Worm (Caenorhabditis elegans) whole organism, young adult: Measurements from ENCODE around the gene ZK822.1.

Experiments used
- C06A6.2 ChIP-seq: fragments of 200-800 bp; sonication (Bioruptor generic); conservative IDR thresholded peaks from 2 replicates; pipeline ENCODE4 v1.3.6; 2022; ENCODE audit warnings: missing genetic modification characterization, missing compliant biosample characterization
- C17E4.6 ChIP-seq: fragments of 200-800 bp; sonication (Bioruptor generic); IDR thresholded peaks from 2 replicates; pipeline ENCODE4 v1.3.6; 2022; ENCODE audit warnings: missing genetic modification reagents, missing genetic modification characterization, missing compliant biosample characterization
- F23B12.7 ChIP-seq: sonication (generic microtip); optimal IDR thresholded peaks from 2 replicates; lab custom pipeline; 2017; ENCODE audit warnings: missing genetic modification characterization, mild to moderate bottlenecking, missing compliant biosample characterization, antibody characterized with exemption, moderate library complexity; ENCODE audit not compliant: insufficient read depth
- F37B4.10 ChIP-seq: fragments of 200-800 bp; sonication (Bioruptor generic); IDR thresholded peaks from 2 replicates; pipeline ENCODE4 v1.3.6; 2022; ENCODE audit warnings: missing genetic modification characterization, missing compliant biosample characterization
- F57C9.4 ChIP-seq: sonication (generic microtip); optimal IDR thresholded peaks from 2 replicates; lab custom pipeline; 2017; ENCODE audit warnings: mild to moderate bottlenecking, missing genetic modification characterization, missing compliant biosample characterization
- K11D2.4 ChIP-seq: fragments of 200-800 bp; sonication (Bioruptor generic); IDR thresholded peaks from 2 replicates; pipeline ENCODE4 v1.3.6; 2022; ENCODE audit warnings: missing genetic modification reagents, missing genetic modification characterization, missing compliant biosample characterization
- T07F8.4 ChIP-seq: sonication (generic microtip); optimal IDR thresholded peaks from 2 replicates; lab custom pipeline; 2016; ENCODE audit warnings: mild to moderate bottlenecking, missing genetic modification characterization, moderate library complexity, missing compliant biosample characterization
- Y53G8AR.9 ChIP-seq: fragments of 200-800 bp; sonication (Bioruptor generic); conservative IDR thresholded peaks from 2 replicates; pipeline ENCODE4 v1.3.6; 2022; ENCODE audit warnings: missing genetic modification reagents, missing genetic modification characterization, missing compliant biosample characterization
- Y56A3A.18 ChIP-seq: fragments of 200-800 bp; sonication (Bioruptor generic); IDR thresholded peaks from 2 replicates; pipeline ENCODE4 v1.3.6; 2022; ENCODE audit warnings: missing genetic modification reagents, missing genetic modification characterization, missing compliant biosample characterization
- Y67H2A.10 ChIP-seq: fragments of 200-800 bp; sonication (Bioruptor generic); conservative IDR thresholded peaks from 2 replicates; pipeline ENCODE4 v1.3.6; 2022; ENCODE audit warnings: missing genetic modification reagents, missing genetic modification characterization, missing compliant biosample characterization
- Y79H2A.3 ChIP-seq: fragments of 200-800 bp; sonication (Bioruptor generic); conservative IDR thresholded peaks from 2 replicates; pipeline ENCODE4 v1.3.6; 2022; ENCODE audit warnings: missing genetic modification reagents, missing genetic modification characterization, missing compliant biosample characterization
- Y95B8A.8 ChIP-seq: fragments of 200-800 bp; sonication (Bioruptor generic); IDR thresholded peaks from 2 replicates; pipeline ENCODE4 v1.3.6; 2022; ENCODE audit warnings: missing genetic modification reagents, missing genetic modification characterization, missing compliant biosample characterization
- aptf-2 ChIP-seq: fragments of 200-800 bp; sonication (Bioruptor generic); conservative IDR thresholded peaks from 2 replicates; pipeline ENCODE4 v1.3.6; 2022; ENCODE audit warnings: missing genetic modification reagents, missing genetic modification characterization, missing compliant biosample characterization
- athp-1 ChIP-seq: sonication (generic microtip); optimal IDR thresholded peaks from 2 replicates; lab custom pipeline; 2017; ENCODE audit warnings: mild to moderate bottlenecking, missing genetic modification characterization, missing compliant biosample characterization
- attf-5 ChIP-seq: fragments of 200-800 bp; sonication (Bioruptor generic); optimal IDR thresholded peaks from 2 replicates; lab custom pipeline; 2018; ENCODE audit warnings: mild to moderate bottlenecking, missing genetic modification characterization, missing compliant biosample characterization
- ceh-27 ChIP-seq: fragments of 200-800 bp; sonication (Bioruptor generic); optimal IDR thresholded peaks from 2 replicates; lab custom pipeline; 2018; ENCODE audit warnings: mild to moderate bottlenecking, missing genetic modification characterization, moderate library complexity, missing compliant biosample characterization
- ceh-58 ChIP-seq: fragments of 200-800 bp; sonication (Bioruptor generic); IDR thresholded peaks from 2 replicates; pipeline ENCODE4 v1.3.6; 2022; ENCODE audit warnings: missing genetic modification characterization, missing compliant biosample characterization
- ceh-79 ChIP-seq: sonication (generic microtip); optimal IDR thresholded peaks from 2 replicates; lab custom pipeline; 2017; ENCODE audit warnings: mild to moderate bottlenecking, missing genetic modification characterization, missing compliant biosample characterization
- dpff-1 ChIP-seq: sonication (generic microtip); optimal IDR thresholded peaks from 2 replicates; lab custom pipeline; 2017; ENCODE audit warnings: mild to moderate bottlenecking, missing genetic modification characterization, missing compliant biosample characterization
- efl-1 ChIP-seq: fragments of 150-350 bp; optimal IDR thresholded peaks from 2 replicates; lab custom pipeline; 2014; ENCODE audit warnings: missing biosample characterization, missing genetic modification reagents, missing genetic modification characterization
- egl-18 ChIP-seq: fragments of 200-800 bp; sonication (Bioruptor generic); IDR thresholded peaks from 2 replicates; pipeline ENCODE4 v1.3.6; 2022; ENCODE audit warnings: missing genetic modification reagents, missing genetic modification characterization, missing compliant biosample characterization
- egrh-3 ChIP-seq: fragments of 200-800 bp; sonication (Bioruptor generic); IDR thresholded peaks from 2 replicates; pipeline ENCODE4 v1.3.6; 2022; ENCODE audit warnings: missing genetic modification reagents, missing genetic modification characterization, missing compliant biosample characterization
- him-1 ChIP-seq: sonication (generic microtip); optimal IDR thresholded peaks from 2 replicates; lab custom pipeline; 2016; ENCODE audit warnings: missing genotype, missing genetic modification reagents, missing genetic modification characterization, missing compliant biosample characterization
- hlh-26 ChIP-seq: fragments of 200-800 bp; sonication (Bioruptor generic); conservative IDR thresholded peaks from 2 replicates; pipeline ENCODE4 v1.3.6; 2022; ENCODE audit warnings: missing genetic modification reagents, missing genetic modification characterization, missing compliant biosample characterization
- hsf-1 ChIP-seq: fragments of 200-800 bp; sonication (Bioruptor generic); IDR thresholded peaks from 2 replicates; pipeline ENCODE4 v1.3.6; 2022; ENCODE audit warnings: missing genetic modification reagents, missing genetic modification characterization, missing compliant biosample characterization
- lin-26 ChIP-seq: fragments of 200-800 bp; sonication (Bioruptor generic); IDR thresholded peaks from 2 replicates; pipeline ENCODE4 v1.3.6; 2022; ENCODE audit warnings: missing genetic modification reagents, missing genetic modification characterization, missing compliant biosample characterization
- lin-35 ChIP-seq, 3 experiments: fragments of 150-350 bp in 2 of 3; sonication (generic microtip) in 1 of 3; optimal IDR thresholded peaks; 2 replicates each; lab custom pipeline; 2014 to 2018; ENCODE audit warnings: missing biosample characterization in 3 of 3, missing genetic modification characterization in 3 of 3, missing genetic modification reagents in 3 of 3
- lin-54 ChIP-seq: fragments of 200-800 bp; sonication (Bioruptor generic); optimal IDR thresholded peaks from 2 replicates; lab custom pipeline; 2018; ENCODE audit warnings: mild to moderate bottlenecking, missing genetic modification characterization, missing compliant biosample characterization
- lir-1 ChIP-seq: fragments of 200-800 bp; sonication (Bioruptor generic); conservative IDR thresholded peaks from 2 replicates; pipeline ENCODE4 v1.3.6; 2022; ENCODE audit warnings: missing genetic modification reagents, missing genetic modification characterization, missing compliant biosample characterization
- lsl-1 ChIP-seq: fragments of 200-800 bp; sonication (Bioruptor generic); optimal IDR thresholded peaks from 2 replicates; lab custom pipeline; 2018; ENCODE audit warnings: mild to moderate bottlenecking, missing genetic modification characterization, moderate library complexity, missing compliant biosample characterization
- madf-3 ChIP-seq: fragments of 200-800 bp; sonication (Bioruptor generic); IDR thresholded peaks from 2 replicates; pipeline ENCODE4 v1.3.6; 2022; ENCODE audit warnings: missing genetic modification reagents, missing genetic modification characterization, missing compliant biosample characterization
- madf-6 ChIP-seq: fragments of 200-800 bp; sonication (Bioruptor generic); IDR thresholded peaks from 2 replicates; pipeline ENCODE4 v1.3.6; 2022; ENCODE audit warnings: missing genetic modification reagents, missing genetic modification characterization, missing compliant biosample characterization
- mcd-1 ChIP-seq: fragments of 200-800 bp; sonication (Bioruptor generic); IDR thresholded peaks from 2 replicates; pipeline ENCODE4 v1.3.6; 2022; ENCODE audit warnings: missing genetic modification reagents, missing genetic modification characterization, missing compliant biosample characterization
- mel-28 ChIP-seq: sonication (generic microtip); optimal IDR thresholded peaks from 2 replicates; lab custom pipeline; 2016; ENCODE audit warnings: borderline replicate concordance, mild to moderate bottlenecking, missing genetic modification characterization, missing compliant biosample characterization
- mxl-1 ChIP-seq: sonication (generic microtip); optimal IDR thresholded peaks from 2 replicates; lab custom pipeline; 2016; ENCODE audit warnings: missing genetic modification characterization, missing compliant biosample characterization
- nhr-179 ChIP-seq: sonication (generic microtip); optimal IDR thresholded peaks from 2 replicates; lab custom pipeline; 2016; ENCODE audit warnings: mild to moderate bottlenecking, missing genetic modification characterization, missing compliant biosample characterization
- pbrm-1 ChIP-seq: fragments of 200-800 bp; sonication (Bioruptor generic); IDR thresholded peaks from 2 replicates; pipeline ENCODE4 v1.3.6; 2022; ENCODE audit warnings: missing genetic modification reagents, missing genetic modification characterization, missing compliant biosample characterization
- rec-8 ChIP-seq, 2 experiments: sonication (generic microtip); optimal IDR thresholded peaks; 2 replicates each; lab custom pipeline; 2016; ENCODE audit warnings: mild to moderate bottlenecking in 2 of 2, missing genetic modification characterization in 2 of 2, missing genetic modification reagents in 2 of 2, missing genotype in 2 of 2, missing biosample characterization in 1 of 2, missing compliant biosample characterization in 1 of 2, moderate library complexity in 1 of 2
- sea-2 ChIP-seq: fragments of 200-800 bp; sonication (Bioruptor generic); IDR thresholded peaks from 2 replicates; pipeline ENCODE4 v1.3.6; 2022; ENCODE audit warnings: missing genetic modification characterization, missing compliant biosample characterization
- sptf-2 ChIP-seq: fragments of 200-800 bp; sonication (Bioruptor generic); optimal IDR thresholded peaks from 2 replicates; lab custom pipeline; 2018; ENCODE audit warnings: mild to moderate bottlenecking, missing genetic modification characterization, missing compliant biosample characterization
- tbx-9 ChIP-seq: sonication (generic microtip); optimal IDR thresholded peaks from 2 replicates; lab custom pipeline; 2016; ENCODE audit warnings: borderline replicate concordance, missing genetic modification characterization, inconsistent platforms, missing compliant biosample characterization
- tlf-1 ChIP-seq: fragments of 200-800 bp; sonication (Bioruptor generic); optimal IDR thresholded peaks from 2 replicates; lab custom pipeline; 2018; ENCODE audit warnings: mild to moderate bottlenecking, missing genetic modification characterization, missing compliant biosample characterization
- unc-130 ChIP-seq: sonication (generic microtip); optimal IDR thresholded peaks from 2 replicates; lab custom pipeline; 2016; ENCODE audit warnings: missing genetic modification reagents, missing genetic modification characterization, missing compliant biosample characterization
- unc-62 ChIP-seq: fragments of 150-350 bp; optimal IDR thresholded peaks from 2 replicates; lab custom pipeline; 2014; ENCODE audit warnings: missing biosample characterization, missing genetic modification reagents, missing genetic modification characterization
- zfh-2 ChIP-seq: fragments of 200-800 bp; sonication (Bioruptor generic); conservative IDR thresholded peaks from 2 replicates; pipeline ENCODE4 v1.3.6; 2022; ENCODE audit warnings: missing genetic modification reagents, missing genetic modification characterization, missing compliant biosample characterization
- ztf-18 ChIP-seq: sonication (generic microtip); optimal IDR thresholded peaks from 2 replicates; lab custom pipeline; 2016; ENCODE audit warnings: missing genotype, mild to moderate bottlenecking, missing genetic modification characterization, missing compliant biosample characterization
- ztf-25 ChIP-seq: fragments of 200-800 bp; sonication (Bioruptor generic); IDR thresholded peaks from 2 replicates; pipeline ENCODE4 v1.3.6; 2022; ENCODE audit warnings: missing genetic modification reagents, missing genetic modification characterization, missing compliant biosample characterization
- ztf-26 ChIP-seq: sonication (generic microtip); optimal IDR thresholded peaks from 2 replicates; lab custom pipeline; 2017; ENCODE audit warnings: missing genetic modification characterization, missing compliant biosample characterization
- ztf-6 ChIP-seq: fragments of 200-800 bp; sonication (Bioruptor generic); IDR thresholded peaks from 2 replicates; pipeline ENCODE4 v1.3.6; 2022; ENCODE audit warnings: missing genetic modification reagents, missing genetic modification characterization, missing compliant biosample characterization

Gene ZK822.1

ce11 chrIV:11928388-11928787, 6.5 kb upstream of the ZK822.1 start (continued):
- no peak for TF ChIP-seq lin-35 (GFP tag; optimal IDR thresholded peaks at IDR 0.05; lab: Kevin White, UChicago)
- no peak for TF ChIP-seq dpff-1 (tag; lab: Kevin White, UChicago)
- peak; percentile 40 to 52 for TF ChIP-seq rec-8 (tag; optimal IDR thresholded peaks at IDR 0.05; lab: Kevin White, UChicago)
- peak; percentile 58 for TF ChIP-seq ceh-27
- no peak for TF ChIP-seq lir-1 (GFP tag; lab: Robert Waterston, UW)
- no peak for TF ChIP-seq tlf-1
- TF ChIP-seq mcd-1 (GFP tag; lab: Robert Waterston, UW) = no peak; the same call in 1 of the 2 replicates
- peak; percentile 21; the same call in 1 of the 2 replicates for TF ChIP-seq egrh-3 (GFP tag; lab: Robert Waterston, UW)
- TF ChIP-seq ceh-58 (GFP tag; lab: Robert Waterston, UW) = 0 out of 2 replicates have a peak, but pooled peaks have one; percentile 14
- TF ChIP-seq Y53G8AR.9 (GFP tag; lab: Robert Waterston, UW) = peak; percentile 63; the same call in 1 of the 2 replicates
- TF ChIP-seq sptf-2 = no peak
- TF ChIP-seq lsl-1 (GFP tag; lab: Kevin White, UChicago) = peak; percentile 50
- TF ChIP-seq lin-26 = peak; percentile 51; the same call in 1 of the 2 replicates
- peak; percentile 63 for TF ChIP-seq madf-6
- 0 out of 2 replicates have a peak, but pooled peaks have one; percentile 34 for TF ChIP-seq ztf-25 (GFP tag; lab: Robert Waterston, UW)
- TF ChIP-seq Y79H2A.3 (GFP tag; lab: Robert Waterston, UW) = no peak
- TF ChIP-seq pbrm-1 = peak; percentile 78
- TF ChIP-seq unc-130 (GFP tag; lab: Kevin White, UChicago) = no peak
- TF ChIP-seq zfh-2 = no peak
- TF ChIP-seq lin-54 (GFP tag; lab: Kevin White, UChicago) = peak; percentile 57
- no peak for TF ChIP-seq hlh-26 (GFP tag; lab: Robert Waterston, UW)
- no peak for TF ChIP-seq tbx-9 (tag; lab: Kevin White, UChicago)
- TF ChIP-seq sea-2 (GFP tag; lab: Robert Waterston, UW) = no peak
- TF ChIP-seq ztf-6 (GFP tag; lab: Robert Waterston, UW) = 0 out of 2 replicates have a peak, but pooled peaks have one; percentile 38
- TF ChIP-seq egl-18 = no peak
- TF ChIP-seq mxl-1 (tag; lab: Kevin White, UChicago) = no peak
- TF ChIP-seq efl-1 = no peak
- TF ChIP-seq F57C9.4 (tag; lab: Kevin White, UChicago) = no peak
- no peak for TF ChIP-seq hsf-1 (GFP tag; lab: Robert Waterston, UW)
- TF ChIP-seq F37B4.10 = no peak
- no peak for TF ChIP-seq C06A6.2
- TF ChIP-seq aptf-2 = no peak
- TF ChIP-seq athp-1 (tag; lab: Kevin White, UChicago) = peak; percentile 16
- TF ChIP-seq ztf-18 (tag; lab: Kevin White, UChicago) = peak; percentile 60
- peak; percentile 63 for TF ChIP-seq F23B12.7
- TF ChIP-seq nhr-179 (tag; lab: Kevin White, UChicago) = no peak
- no peak for TF ChIP-seq unc-62 (GFP tag; lab: Kevin White, UChicago)
- TF ChIP-seq ztf-26 (tag; lab: Kevin White, UChicago) = peak; percentile 18
- TF ChIP-seq him-1 (tag; lab: Kevin White, UChicago) = peak; percentile 90
- no peak for TF ChIP-seq T07F8.4 (tag; lab: Kevin White, UChicago)
- no peak for TF ChIP-seq K11D2.4 (GFP tag; lab: Robert Waterston, UW)
- 0 out of 2 replicates have a peak, but pooled peaks have one; percentile 68 for TF ChIP-seq Y56A3A.18 (GFP tag; lab: Robert Waterston, UW)
- no peak for TF ChIP-seq mel-28 (tag; lab: Kevin White, UChicago)
- 0 out of 2 replicates have a peak, but pooled peaks have one; percentile 49 for TF ChIP-seq Y95B8A.8 (GFP tag; lab: Robert Waterston, UW)
- TF ChIP-seq ceh-79 = no peak
- peak; percentile 38 for TF ChIP-seq attf-5
- no peak for TF ChIP-seq C17E4.6 (GFP tag; lab: Robert Waterston, UW)
- 0 out of 2 replicates have a peak, but pooled peaks have one; percentile 56 for TF ChIP-seq madf-3 (GFP tag; lab: Robert Waterston, UW)
- TF ChIP-seq Y67H2A.10 = no peak
